Worm (Caenorhabditis elegans) whole organism, midembryonic: Measurements from ENCODE around the gene bath-39.

ENCODE experiments used
- flt-1 ChIP-seq: fragments of 200-800 bp; sonication (Bioruptor generic); IDR thresholded peaks from 2 replicates; pipeline ENCODE4 v1.3.6; 2022; ENCODE audit warnings: missing genetic modification characterization, missing compliant biosample characterization
- klf-2 ChIP-seq: fragments of 200-800 bp; sonication (Bioruptor generic); conservative IDR thresholded peaks from 2 replicates; pipeline ENCODE4 v1.3.6; 2022; ENCODE audit warnings: missing genetic modification reagents, missing genetic modification characterization, missing compliant biosample characterization
- tab-1 ChIP-seq: fragments of 200-800 bp; sonication (Bioruptor generic); IDR thresholded peaks from 2 replicates; pipeline ENCODE4 v1.3.6; 2022; ENCODE audit warnings: missing genetic modification characterization, missing compliant biosample characterization

ce11 chrV:13411992-13412298 is 47.3 kb upstream of the bath-39 start:
- no peak for TF ChIP-seq klf-2
- TF ChIP-seq flt-1 (GFP tag; lab: Robert Waterston, UW), result no peak
- TF ChIP-seq tab-1 (GFP tag; lab: Robert Waterston, UW), result no peak
